Fruit fly (Drosophila melanogaster) whole organism, pupa: Measurements from ENCODE around the gene COX8.

Experiments
- CG10348 ChIP-seq: fragments of 200-800 bp; sonication (Bioruptor generic); IDR thresholded peaks from 2 replicates; pipeline ENCODE4 v1.3.6; 2022; ENCODE audit warnings: missing biosample characterization, missing genetic modification characterization
- CG12605 ChIP-seq: fragments of 200-800 bp; sonication (Bioruptor generic); IDR thresholded peaks from 2 replicates; pipeline ENCODE4 v1.3.6; 2022; ENCODE audit warnings: missing biosample characterization, missing genetic modification characterization
- CG13204 ChIP-seq: fragments of 200-800 bp; sonication (Bioruptor generic); optimal IDR thresholded peaks from 2 replicates; lab custom pipeline; 2018; ENCODE audit warnings: missing biosample characterization, mild to moderate bottlenecking, missing genetic modification characterization, moderate library complexity
- CG14655 ChIP-seq: fragments of 200-800 bp; sonication (Bioruptor generic); optimal IDR thresholded peaks from 3 replicates; lab custom pipeline; 2017; ENCODE audit warnings: mild to moderate bottlenecking, missing biosample characterization, missing genetic modification reagents, missing genetic modification characterization
- CG15710 ChIP-seq: fragments of 200-800 bp; sonication (Bioruptor generic); optimal IDR thresholded peaks from 2 replicates; lab custom pipeline; 2018; ENCODE audit warnings: missing biosample characterization, mild to moderate bottlenecking, missing genetic modification characterization, moderate library complexity
- CG17806 ChIP-seq: fragments of 200-800 bp; sonication (Bioruptor generic); optimal IDR thresholded peaks from 2 replicates; lab custom pipeline; 2018; ENCODE audit warnings: missing biosample characterization, mild to moderate bottlenecking, missing genetic modification characterization, moderate library complexity
- CG32121 ChIP-seq: fragments of 200-800 bp; sonication (Bioruptor generic); IDR thresholded peaks from 2 replicates; pipeline ENCODE4 v1.3.6; 2022; ENCODE audit warnings: missing biosample characterization, missing genetic modification characterization
- CG34367 ChIP-seq: fragments of 200-800 bp; sonication (Bioruptor generic); optimal IDR thresholded peaks from 2 replicates; lab custom pipeline; 2018; ENCODE audit warnings: missing biosample characterization, mild to moderate bottlenecking, missing genetic modification characterization
- CG4496 ChIP-seq: fragments of 200-800 bp; sonication (Bioruptor generic); IDR thresholded peaks from 3 replicates; pipeline ENCODE4 v1.3.6; 2022; ENCODE audit warnings: missing biosample characterization, missing genetic modification characterization
- CG8159 ChIP-seq: fragments of 200-800 bp; sonication (Bioruptor generic); optimal IDR thresholded peaks from 3 replicates; lab custom pipeline; 2018; ENCODE audit warnings: missing biosample characterization, mild to moderate bottlenecking, missing genetic modification characterization, moderate library complexity
- CG8301 ChIP-seq: fragments of 200-800 bp; sonication (Bioruptor generic); optimal IDR thresholded peaks from 2 replicates; lab custom pipeline; 2018; ENCODE audit warnings: missing biosample characterization, mild to moderate bottlenecking, missing genetic modification characterization
- CG9948 ChIP-seq: fragments of 200-800 bp; sonication (Bioruptor generic); optimal IDR thresholded peaks from 2 replicates; lab custom pipeline; 2018; ENCODE audit warnings: missing biosample characterization, mild to moderate bottlenecking, missing genetic modification characterization, moderate library complexity
- D1 ChIP-seq: fragments of 200-800 bp; sonication (Bioruptor generic); optimal IDR thresholded peaks from 2 replicates; lab custom pipeline; 2018; ENCODE audit warnings: missing biosample characterization, mild to moderate bottlenecking, missing genetic modification characterization, moderate library complexity
- EcR ChIP-seq: fragments of 200-800 bp; sonication (Bioruptor generic); optimal IDR thresholded peaks from 3 replicates; lab custom pipeline; 2019; ENCODE audit warnings: missing biosample characterization, missing genetic modification characterization, mild to moderate bottlenecking, moderate library complexity, missing genetic modification reagents
- Ets98B ChIP-seq: fragments of 200-800 bp; sonication (Bioruptor generic); IDR thresholded peaks from 2 replicates; pipeline ENCODE4 v1.3.6; 2022; ENCODE audit warnings: missing biosample characterization, missing genetic modification characterization
- Pif1A ChIP-seq: fragments of 200-800 bp; sonication (Bioruptor generic); optimal IDR thresholded peaks from 3 replicates; lab custom pipeline; 2016; ENCODE audit warnings: missing biosample characterization, missing genetic modification characterization
- Pif1B ChIP-seq: fragments of 200-800 bp; sonication (Bioruptor generic); optimal IDR thresholded peaks from 3 replicates; lab custom pipeline; 2016; ENCODE audit warnings: missing biosample characterization, missing genetic modification characterization
- Snoo ChIP-seq: fragments of 200-800 bp; sonication (Bioruptor generic); optimal IDR thresholded peaks from 3 replicates; lab custom pipeline; 2017; ENCODE audit warnings: missing biosample characterization, mild to moderate bottlenecking, missing genetic modification characterization, inconsistent platforms
- fd96Ca ChIP-seq: fragments of 200-800 bp; sonication (Bioruptor generic); IDR thresholded peaks from 3 replicates; pipeline ENCODE4 v1.3.6; 2022; ENCODE audit warnings: missing biosample characterization, missing genetic modification characterization
- gl ChIP-seq: fragments of 200-800 bp; sonication (Bioruptor generic); optimal IDR thresholded peaks from 2 replicates; lab custom pipeline; 2018; ENCODE audit warnings: missing biosample characterization, mild to moderate bottlenecking, missing genetic modification characterization
- rn ChIP-seq: fragments of 200-800 bp; sonication (Bioruptor generic); IDR thresholded peaks from 2 replicates; pipeline ENCODE4 v1.3.6; 2022; ENCODE audit warnings: missing biosample characterization, missing genetic modification characterization

Gene COX8

dm6 chr3L:21558176-21558871 is 19.1 kb upstream of the COX8 start, which contains the start of gene CG7173:
TSS of gene CG7173 (minus strand) at chr3L:21558226.
- no peak for TF ChIP-seq CG9948
- TF ChIP-seq CG8301 (tag; lab: Kevin White, UChicago): no peak
- TF ChIP-seq fd96Ca (GFP tag; lab: Robert Waterston, UW): no peak
- TF ChIP-seq CG32121 (GFP tag; lab: Robert Waterston, UW): no peak
- TF ChIP-seq rn: no peak
- TF ChIP-seq Pif1A (GFP tag; lab: Kevin White, UChicago): no peak
- TF ChIP-seq Pif1B (GFP tag; lab: Kevin White, UChicago): no peak
- no peak for TF ChIP-seq CG10348 (GFP tag; lab: Robert Waterston, UW)
- TF ChIP-seq CG12605 (GFP tag; lab: Robert Waterston, UW): no peak
- no peak; the same call in 1 of the 3 replicates for TF ChIP-seq CG4496 (GFP tag; lab: Robert Waterston, UW)
- TF ChIP-seq CG15710 (tag; lab: Kevin White, UChicago): no peak
- TF ChIP-seq D1 (tag; lab: Kevin White, UChicago): no peak
- no peak for TF ChIP-seq CG8159 (tag; lab: Kevin White, UChicago)
- TF ChIP-seq CG14655: no peak
- no peak for TF ChIP-seq Ets98B (GFP tag; lab: Robert Waterston, UW)
- TF ChIP-seq Snoo (tag; lab: Kevin White, UChicago): no peak
- no peak for TF ChIP-seq EcR (GFP tag; lab: Kevin White, UChicago)
- TF ChIP-seq CG13204: no peak
- TF ChIP-seq CG17806 (tag; lab: Kevin White, UChicago): no peak

dm6 chr3L:21554752-21555151 is 15.5 kb upstream of the COX8 start, which contains the start of gene Wnk:
TSS of gene Wnk (minus strand) at chr3L:21554928.
- no peak for TF ChIP-seq CG14655
- TF ChIP-seq Pif1B (GFP tag; lab: Kevin White, UChicago): no peak
- no peak for TF ChIP-seq CG4496 (GFP tag; lab: Robert Waterston, UW)
- TF ChIP-seq CG32121 (GFP tag; lab: Robert Waterston, UW): no peak
- TF ChIP-seq gl (tag; lab: Kevin White, UChicago): no peak
- no peak for TF ChIP-seq Pif1A (GFP tag; lab: Kevin White, UChicago)
- no peak for TF ChIP-seq EcR (GFP tag; lab: Kevin White, UChicago)
- TF ChIP-seq CG15710 (tag; lab: Kevin White, UChicago): no peak
- TF ChIP-seq CG8159 (tag; lab: Kevin White, UChicago): no peak
- no peak for TF ChIP-seq CG13204
- no peak for TF ChIP-seq rn
- TF ChIP-seq CG17806 (tag; lab: Kevin White, UChicago): no peak
- TF ChIP-seq CG34367 (tag; lab: Kevin White, UChicago): no peak
- TF ChIP-seq CG9948: no peak
- no peak for TF ChIP-seq CG10348 (GFP tag; lab: Robert Waterston, UW)
- no peak for TF ChIP-seq CG8301 (tag; lab: Kevin White, UChicago)
- TF ChIP-seq D1 (tag; lab: Kevin White, UChicago): no peak
- TF ChIP-seq, all 21 proteins: peak for 0

dm6 chr3L:21542059-21542458 is 2.8 kb upstream of the COX8 start, which contains the start of gene CG33290:
TSS of gene CG33290 (plus strand) at chr3L:21542359.
- TF ChIP-seq CG15710 (tag; lab: Kevin White, UChicago): no peak
- TF ChIP-seq, all 21 proteins: peak for 0

- no peak for TF ChIP-seq CG4496 (GFP tag; lab: Robert Waterston, UW)
- no peak for TF ChIP-seq CG9948
- no peak for TF ChIP-seq CG15710 (tag; lab: Kevin White, UChicago)
- no peak for TF ChIP-seq gl (tag; lab: Kevin White, UChicago)
- no peak for TF ChIP-seq Ets98B (GFP tag; lab: Robert Waterston, UW)
- TF ChIP-seq CG32121 (GFP tag; lab: Robert Waterston, UW): no peak
- TF ChIP-seq fd96Ca (GFP tag; lab: Robert Waterston, UW): no peak
- no peak for TF ChIP-seq Pif1A (GFP tag; lab: Kevin White, UChicago)
- TF ChIP-seq CG14655: no peak
- no peak for TF ChIP-seq D1 (tag; lab: Kevin White, UChicago)
- no peak for TF ChIP-seq rn
- no peak for TF ChIP-seq CG10348 (GFP tag; lab: Robert Waterston, UW)
Observed at dm6 chr3L:21538893-21539244, 378 bp downstream of the COX8 start.

dm6 chr3L:21536857-21537256 is 2.4 kb downstream of the COX8 start, which contains the start of gene Rpn10:
TSS of gene Rpn10 (plus strand) at chr3L:21537000.
- TF ChIP-seq Snoo (tag; lab: Kevin White, UChicago): peak; percentile 6
- no peak for TF ChIP-seq CG9948
- TF ChIP-seq CG34367 (tag; lab: Kevin White, UChicago): no peak
- TF ChIP-seq CG10348 (GFP tag; lab: Robert Waterston, UW): no peak
- peak; percentile 63 for TF ChIP-seq EcR (GFP tag; lab: Kevin White, UChicago)
- no peak for TF ChIP-seq CG14655
- TF ChIP-seq rn: no peak
- peak; percentile 27 for TF ChIP-seq D1 (tag; lab: Kevin White, UChicago)
- no peak for TF ChIP-seq CG8159 (tag; lab: Kevin White, UChicago)
- TF ChIP-seq gl (tag; lab: Kevin White, UChicago): no peak
- TF ChIP-seq CG32121 (GFP tag; lab: Robert Waterston, UW): no peak
- no peak for TF ChIP-seq Ets98B (GFP tag; lab: Robert Waterston, UW)
- no peak for TF ChIP-seq CG15710 (tag; lab: Kevin White, UChicago)

dm6 chr3L:21534360-21534759 is 4.9 kb downstream of the COX8 start, which contains the start of gene ppk5:
TSS of gene ppk5 (plus strand) at chr3L:21534660.
- TF ChIP-seq CG15710 (tag; lab: Kevin White, UChicago) (no peak), rn (no peak), gl (tag; lab: Kevin White, UChicago) (no peak), Pif1B (GFP tag; lab: Kevin White, UChicago) (no peak), CG34367 (tag; lab: Kevin White, UChicago) (no peak), EcR (GFP tag; lab: Kevin White, UChicago) (no peak), CG8301 (tag; lab: Kevin White, UChicago) (no peak), CG14655 (no peak), Ets98B (GFP tag; lab: Robert Waterston, UW) (no peak), CG13204 (no peak)
